Fruit fly (Drosophila melanogaster) whole organism, embryonic: ENCODE data around the gene pnt.
A peak's percentile ranks its signal among the peaks of the same experiment; 100 is the strongest.

ENCODE experiments used
- ATbp ChIP-seq: fragments of 200-800 bp; sonication (Bioruptor generic); optimal IDR thresholded peaks from 2 replicates; lab custom pipeline; 2017; ENCODE audit warnings: missing biosample characterization, mild to moderate bottlenecking, missing genetic modification characterization, missing genetic modification reagents
- Blimp-1 ChIP-seq: fragments of 200-800 bp; sonication (Bioruptor generic); optimal IDR thresholded peaks from 3 replicates; lab custom pipeline; 2018; ENCODE audit warnings: missing biosample characterization, missing genetic modification characterization, mild to moderate bottlenecking, moderate library complexity, missing genetic modification reagents
- CG1024 ChIP-seq: fragments of 200-800 bp; sonication (Bioruptor generic); IDR thresholded peaks from 2 replicates; pipeline ENCODE4 v1.3.6; 2022; ENCODE audit warnings: missing biosample characterization, missing genetic modification characterization
- CG11085 ChIP-seq: fragments of 200-800 bp; sonication (Bioruptor generic); IDR thresholded peaks from 2 replicates; pipeline ENCODE4 v1.3.6; 2022; ENCODE audit warnings: missing biosample characterization, missing genetic modification characterization
- CG12769 ChIP-seq: fragments of 200-800 bp; sonication (Bioruptor generic); optimal IDR thresholded peaks from 2 replicates; lab custom pipeline; 2019; ENCODE audit warnings: missing biosample characterization, mild to moderate bottlenecking, missing genetic modification characterization, moderate library complexity
- CG13894 ChIP-seq: fragments of 200-800 bp; sonication (Bioruptor generic); optimal IDR thresholded peaks from 3 replicates; lab custom pipeline; 2018; ENCODE audit warnings: missing biosample characterization, mild to moderate bottlenecking, missing genetic modification characterization, moderate library complexity
- CG14667 ChIP-seq: fragments of 200-800 bp; sonication (Bioruptor generic); IDR thresholded peaks from 2 replicates; pipeline ENCODE4 v1.3.6; 2022; ENCODE audit warnings: missing biosample characterization, missing genetic modification characterization
- CG14965 ChIP-seq: fragments of 200-800 bp; sonication (Bioruptor generic); optimal IDR thresholded peaks from 2 replicates; lab custom pipeline; 2016; ENCODE audit warnings: missing biosample characterization, missing genetic modification characterization, borderline replicate concordance
- CG15479 ChIP-seq: fragments of 200-800 bp; sonication (Bioruptor generic); optimal IDR thresholded peaks from 3 replicates; lab custom pipeline; 2019; ENCODE audit warnings: missing biosample characterization, mild to moderate bottlenecking, missing genetic modification characterization, moderate library complexity
- CG17186 ChIP-seq: fragments of 200-800 bp; sonication (Bioruptor generic); optimal IDR thresholded peaks from 3 replicates; lab custom pipeline; 2017; ENCODE audit warnings: missing biosample characterization, missing genetic modification reagents, missing genetic modification characterization
- CG17385 ChIP-seq: fragments of 200-800 bp; sonication (Bioruptor generic); optimal IDR thresholded peaks from 3 replicates; lab custom pipeline; 2018; ENCODE audit warnings: missing biosample characterization, mild to moderate bottlenecking, missing genetic modification characterization
- CG17612 ChIP-seq: fragments of 200-800 bp; sonication (Bioruptor generic); IDR thresholded peaks from 2 replicates; pipeline ENCODE4 v1.3.6; 2022; ENCODE audit warnings: missing biosample characterization, missing genetic modification characterization
- CG17912 ChIP-seq: fragments of 200-800 bp; sonication (Bioruptor generic); optimal IDR thresholded peaks from 2 replicates; lab custom pipeline; 2018; ENCODE audit warnings: missing biosample characterization, mild to moderate bottlenecking, missing genetic modification characterization
- CG1792 ChIP-seq: fragments of 200-800 bp; sonication (Bioruptor generic); optimal IDR thresholded peaks from 2 replicates; lab custom pipeline; 2016; ENCODE audit warnings: missing biosample characterization, missing genetic modification characterization
- CG2120 ChIP-seq: fragments of 200-800 bp; sonication (Bioruptor generic); optimal IDR thresholded peaks from 3 replicates; lab custom pipeline; 2016; ENCODE audit warnings: missing biosample characterization, missing genetic modification characterization
- CG30403 ChIP-seq: fragments of 200-800 bp; sonication (Bioruptor generic); optimal IDR thresholded peaks from 3 replicates; lab custom pipeline; 2016; ENCODE audit warnings: missing biosample characterization, missing genetic modification characterization
- CG32532 ChIP-seq: fragments of 200-800 bp; sonication (Bioruptor generic); IDR thresholded peaks from 2 replicates; pipeline ENCODE4 v1.3.6; 2022; ENCODE audit warnings: missing biosample characterization, missing genetic modification characterization
- CG4282 ChIP-seq: fragments of 200-800 bp; sonication (Bioruptor generic); optimal IDR thresholded peaks from 2 replicates; lab custom pipeline; 2016; ENCODE audit warnings: missing biosample characterization, missing genetic modification characterization
- CG6854 ChIP-seq: fragments of 200-800 bp; sonication (Bioruptor generic); optimal IDR thresholded peaks from 3 replicates; lab custom pipeline; 2017; ENCODE audit warnings: missing biosample characterization, mild to moderate bottlenecking, missing genetic modification characterization
- CG7556 ChIP-seq: fragments of 200-800 bp; sonication (Bioruptor generic); optimal IDR thresholded peaks from 2 replicates; lab custom pipeline; 2017; ENCODE audit warnings: missing biosample characterization, mild to moderate bottlenecking, missing genetic modification characterization
- CG9797 ChIP-seq: fragments of 200-800 bp; sonication (Bioruptor generic); optimal IDR thresholded peaks from 3 replicates; lab custom pipeline; 2018; ENCODE audit warnings: missing biosample characterization, mild to moderate bottlenecking, missing genetic modification characterization
- CHES-1-like ChIP-seq: fragments of 200-800 bp; sonication (Bioruptor generic); optimal IDR thresholded peaks from 2 replicates; lab custom pipeline; 2016; ENCODE audit warnings: missing biosample characterization, missing genetic modification characterization
- Camta ChIP-seq: fragments of 200-800 bp; sonication (Bioruptor generic); optimal IDR thresholded peaks from 2 replicates; lab custom pipeline; 2016; ENCODE audit warnings: missing biosample characterization, missing genetic modification characterization
- CrebB ChIP-seq: fragments of 200-800 bp; sonication (Bioruptor generic); optimal IDR thresholded peaks from 3 replicates; lab custom pipeline; 2018; ENCODE audit warnings: missing biosample characterization, mild to moderate bottlenecking, missing genetic modification characterization
- HLHmδ ChIP-seq: fragments of 200-800 bp; sonication (Bioruptor generic); optimal IDR thresholded peaks from 2 replicates; lab custom pipeline; 2018; ENCODE audit warnings: missing biosample characterization, mild to moderate bottlenecking, missing genetic modification characterization, moderate library complexity
- Hr51 ChIP-seq, 2 experiments: fragments of 200-800 bp; sonication (Bioruptor generic); optimal IDR thresholded peaks; 2 replicates in 1 of 2; 3 replicates in 1 of 2; lab custom pipeline; 2016 to 2018; ENCODE audit warnings: missing biosample characterization in 2 of 2, missing genetic modification characterization in 2 of 2, mild to moderate bottlenecking in 1 of 2, moderate library complexity in 1 of 2
- Mrtf ChIP-seq: fragments of 200-800 bp; sonication (Bioruptor generic); IDR thresholded peaks from 3 replicates; pipeline ENCODE4 v1.3.6; 2022; ENCODE audit warnings: missing biosample characterization, missing genetic modification characterization
- Nf-YB ChIP-seq: fragments of 200-800 bp; sonication (Bioruptor generic); optimal IDR thresholded peaks from 3 replicates; lab custom pipeline; 2019; ENCODE audit warnings: missing biosample characterization, mild to moderate bottlenecking, missing genetic modification characterization, moderate library complexity
- Sox100B ChIP-seq: fragments of 200-800 bp; sonication (Bioruptor generic); optimal IDR thresholded peaks from 3 replicates; lab custom pipeline; 2018; ENCODE audit warnings: missing biosample characterization, mild to moderate bottlenecking, missing genetic modification characterization
- Sry-δ ChIP-seq: fragments of 200-800 bp; sonication (Bioruptor generic); optimal IDR thresholded peaks from 2 replicates; lab custom pipeline; 2016; ENCODE audit warnings: missing biosample characterization, missing genetic modification characterization
- Xrp1 ChIP-seq: fragments of 200-800 bp; sonication (Bioruptor generic); IDR thresholded peaks from 2 replicates; pipeline ENCODE4 v1.3.6; 2022; ENCODE audit warnings: missing biosample characterization, missing genetic modification characterization
- YL-1 ChIP-seq: fragments of 200-800 bp; sonication (Bioruptor generic); optimal IDR thresholded peaks from 3 replicates; lab custom pipeline; 2017; ENCODE audit warnings: missing biosample characterization, mild to moderate bottlenecking, missing genetic modification characterization
- ab ChIP-seq: fragments of 200-800 bp; sonication (Bioruptor generic); optimal IDR thresholded peaks from 2 replicates; lab custom pipeline; 2016; ENCODE audit warnings: missing biosample characterization, missing genetic modification characterization
- ac ChIP-seq: fragments of 200-800 bp; sonication (Bioruptor generic); optimal IDR thresholded peaks from 3 replicates; lab custom pipeline; 2017; ENCODE audit warnings: missing biosample characterization, mild to moderate bottlenecking, missing genetic modification characterization
- aop ChIP-seq: fragments of 200-800 bp; sonication (Bioruptor generic); IDR thresholded peaks from 2 replicates; pipeline ENCODE4 v1.3.6; 2022; ENCODE audit warnings: missing biosample characterization, missing genetic modification characterization
- caup ChIP-seq: fragments of 200-800 bp; sonication (Bioruptor generic); optimal IDR thresholded peaks from 3 replicates; lab custom pipeline; 2017; ENCODE audit warnings: missing biosample characterization, mild to moderate bottlenecking, missing genetic modification characterization, moderate library complexity; ENCODE audit not compliant: severe bottlenecking
- chinmo ChIP-seq: fragments of 200-800 bp; sonication (Bioruptor generic); IDR thresholded peaks from 4 replicates; pipeline ENCODE4 v1.3.6; 2022; ENCODE audit warnings: missing biosample characterization, missing genetic modification characterization; ENCODE audit not compliant: partially characterized antibody
- ftz-f1 ChIP-seq: fragments of 200-800 bp; sonication (Bioruptor generic); optimal IDR thresholded peaks from 2 replicates; lab custom pipeline; 2016; ENCODE audit warnings: missing biosample characterization, missing genetic modification characterization
- gcm ChIP-seq: fragments of 200-800 bp; sonication (Bioruptor generic); optimal IDR thresholded peaks from 2 replicates; lab custom pipeline; 2019; ENCODE audit warnings: missing biosample characterization, mild to moderate bottlenecking, missing genetic modification characterization, moderate library complexity
- inv ChIP-seq: fragments of 200-800 bp; sonication (Bioruptor generic); IDR thresholded peaks from 2 replicates; pipeline ENCODE4 v1.3.6; 2022; ENCODE audit warnings: missing biosample characterization, missing genetic modification characterization; ENCODE audit not compliant: partially characterized antibody
- pnt ChIP-seq: fragments of 200-800 bp; sonication (Bioruptor generic); optimal IDR thresholded peaks from 3 replicates; lab custom pipeline; 2016; ENCODE audit warnings: missing biosample characterization, missing genetic modification characterization
- row ChIP-seq: fragments of 200-800 bp; sonication (Bioruptor generic); IDR thresholded peaks from 3 replicates; pipeline ENCODE4 v1.3.6; 2022; ENCODE audit warnings: missing biosample characterization, missing genetic modification characterization
- slbo ChIP-seq: fragments of 200-800 bp; sonication (Bioruptor generic); IDR thresholded peaks from 2 replicates; pipeline ENCODE4 v1.3.6; 2022; ENCODE audit warnings: missing biosample characterization, missing genetic modification characterization
- unpg ChIP-seq: fragments of 200-800 bp; sonication (Bioruptor generic); optimal IDR thresholded peaks from 3 replicates; lab custom pipeline; 2018; ENCODE audit warnings: missing biosample characterization, mild to moderate bottlenecking, missing genetic modification characterization, moderate library complexity
- z ChIP-seq: fragments of 200-800 bp; sonication (Bioruptor generic); IDR thresholded peaks from 3 replicates; pipeline ENCODE4 v1.3.6; 2022; ENCODE audit warnings: missing biosample characterization, missing genetic modification characterization
- zf30C ChIP-seq: fragments of 200-800 bp; sonication (Bioruptor generic); optimal IDR thresholded peaks from 3 replicates; lab custom pipeline; 2018; ENCODE audit warnings: missing biosample characterization, mild to moderate bottlenecking, missing genetic modification characterization

The pnt gene

dm6 chr3R:23331280-23331679 lies 14.7 kb downstream of the pnt start (continued):
- TF ChIP-seq CrebB (tag; lab: Kevin White, UChicago): peak; percentile 48
- TF ChIP-seq CG17912: peak; percentile 79
- TF ChIP-seq CG17612 (GFP tag; lab: Robert Waterston, UW): no peak
- peak; percentile 30 for TF ChIP-seq gcm (GFP tag; lab: Kevin White, UChicago)
- peak; percentile 58 for TF ChIP-seq Blimp-1
- no peak for TF ChIP-seq CG1024 (GFP tag; lab: Robert Waterston, UW)
- TF ChIP-seq ATbp (GFP tag; lab: Kevin White, UChicago): peak; percentile 21
- no peak for TF ChIP-seq inv (GFP tag; lab: Robert Waterston, UW)
- TF ChIP-seq CG1792 (GFP tag; lab: Kevin White, UChicago): no peak
- no peak for TF ChIP-seq CG4282 (GFP tag; lab: Kevin White, UChicago)
- TF ChIP-seq YL-1 (GFP tag; lab: Kevin White, UChicago): no peak
- TF ChIP-seq CG14965 (GFP tag; lab: Kevin White, UChicago): peak; percentile 99
- peak; percentile 44 for TF ChIP-seq unpg (GFP tag; lab: Kevin White, UChicago)
- peak; percentile 71 for TF ChIP-seq Sox100B (GFP tag; lab: Kevin White, UChicago)
- TF ChIP-seq, all 482 proteins: peak for 209

DNA sequence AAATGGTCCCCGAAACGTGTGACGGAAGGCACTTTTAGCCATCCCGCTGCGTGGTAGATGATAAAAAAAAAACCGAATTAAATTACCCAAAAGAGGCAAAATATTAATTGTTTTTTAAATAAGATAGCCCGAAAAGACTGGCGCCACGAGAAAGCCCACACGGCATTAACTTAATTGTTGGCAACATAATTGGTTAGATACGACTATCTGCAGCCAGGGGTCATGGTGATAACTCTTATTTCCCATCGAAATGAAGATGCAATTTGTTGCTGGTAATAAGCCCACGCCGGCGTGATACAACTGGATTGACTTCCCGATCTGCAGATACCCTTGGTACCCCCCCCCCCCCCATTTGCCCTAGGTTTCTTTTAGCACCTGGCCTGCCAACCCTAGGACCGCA lies 18.3 kb downstream of the pnt start:
- TF ChIP-seq CG17385 (GFP tag; lab: Kevin White, UChicago) (no peak), CG17186 (GFP tag; lab: Kevin White, UChicago) (no peak), ftz-f1 (GFP tag; lab: Kevin White, UChicago) (no peak), CG2120 (GFP tag; lab: Kevin White, UChicago) (no peak), caup (GFP tag; lab: Kevin White, UChicago) (no peak)

- TF ChIP-seq row (GFP tag; lab: Robert Waterston, UW) (peak; percentile 88), aop (peak; percentile 53; the same call in 1 of the 2 replicates), CG13894 (tag; lab: Kevin White, UChicago) (no peak), slbo (peak; percentile 83), CG6854 (peak; percentile 60), chinmo (no peak), Mrtf (GFP tag; lab: Robert Waterston, UW) (peak; percentile 81), zf30C (GFP tag; lab: Kevin White, UChicago) (peak; percentile 81), pnt (GFP tag; lab: Kevin White, UChicago) (peak; percentile 90), Xrp1 (GFP tag; lab: Robert Waterston, UW) (peak; percentile 94), CG15479 (no peak), Sry-δ (GFP tag; lab: Kevin White, UChicago) (peak; percentile 48), CG11085 (GFP tag; lab: Robert Waterston, UW) (0 out of 2 replicates have a peak, but pooled peaks have one; percentile 36), CG14667 (GFP tag; lab: Robert Waterston, UW) (peak; percentile 71; the same call in 1 of the 2 replicates), z (GFP tag; lab: Robert Waterston, UW) (no peak), Nf-YB (peak; percentile 77), Camta (GFP tag; lab: Kevin White, UChicago) (peak; percentile 81), Hr51 (GFP tag; optimal IDR thresholded peaks at IDR 0.05; lab: Kevin White, UChicago) (peak; percentile 65 to 70), CG32532 (peak; percentile 76), ac (peak; percentile 67), CHES-1-like (peak; percentile 74), CG12769 (peak; percentile 93), CG1792 (GFP tag; lab: Kevin White, UChicago) (peak; percentile 73), ab (GFP tag; lab: Kevin White, UChicago) (peak; percentile 83), CG9797 (peak; percentile 5), CG30403 (peak; percentile 77), Sox100B (GFP tag; lab: Kevin White, UChicago) (peak; percentile 72), CG7556 (GFP tag; lab: Kevin White, UChicago) (peak; percentile 83), HLHmδ (GFP tag; lab: Kevin White, UChicago) (no peak)
Observed at dm6 chr3R:23326292-23326691, 19.7 kb downstream of the pnt start.
